Worm (Caenorhabditis elegans) whole organism, young adult: ENCODE results near the gene nhr-84.

Experiments
- F23B12.7 ChIP-seq: sonication (generic microtip); optimal IDR thresholded peaks from 2 replicates; lab custom pipeline; 2017; ENCODE audit warnings: missing genetic modification characterization, mild to moderate bottlenecking, missing compliant biosample characterization, antibody characterized with exemption, moderate library complexity; ENCODE audit not compliant: insufficient read depth
- ama-1 ChIP-seq, 3 experiments: fragments of 150-350 bp in 1 of 3; sonication (generic microtip) in 2 of 3; optimal IDR thresholded peaks; 2 replicates each; lab custom pipeline; 2014 to 2018; ENCODE audit warnings: missing biosample characterization in 2 of 3, missing genetic modification characterization in 2 of 3, missing genetic modification reagents in 2 of 3
- ceh-40 ChIP-seq: fragments of 200-800 bp; sonication (Bioruptor generic); IDR thresholded peaks from 2 replicates; pipeline ENCODE4 v1.3.6; 2022; ENCODE audit warnings: missing genetic modification characterization, missing compliant biosample characterization
- dpl-1 ChIP-seq: fragments of 150-350 bp; optimal IDR thresholded peaks from 2 replicates; lab custom pipeline; 2014; ENCODE audit warnings: missing biosample characterization, missing genetic modification reagents, missing genetic modification characterization
- let-526 ChIP-seq: fragments of 200-800 bp; sonication (Bioruptor generic); IDR thresholded peaks from 2 replicates; pipeline ENCODE4 v1.3.6; 2022; ENCODE audit warnings: missing genetic modification reagents, missing genetic modification characterization, missing compliant biosample characterization
- nfya-2 ChIP-seq: fragments of 200-800 bp; sonication (Bioruptor generic); IDR thresholded peaks from 2 replicates; pipeline ENCODE4 v1.3.6; 2022; ENCODE audit warnings: missing genetic modification reagents, missing genetic modification characterization, missing compliant biosample characterization
- unc-62 ChIP-seq: fragments of 150-350 bp; optimal IDR thresholded peaks from 2 replicates; lab custom pipeline; 2014; ENCODE audit warnings: missing biosample characterization, missing genetic modification reagents, missing genetic modification characterization

DNA sequence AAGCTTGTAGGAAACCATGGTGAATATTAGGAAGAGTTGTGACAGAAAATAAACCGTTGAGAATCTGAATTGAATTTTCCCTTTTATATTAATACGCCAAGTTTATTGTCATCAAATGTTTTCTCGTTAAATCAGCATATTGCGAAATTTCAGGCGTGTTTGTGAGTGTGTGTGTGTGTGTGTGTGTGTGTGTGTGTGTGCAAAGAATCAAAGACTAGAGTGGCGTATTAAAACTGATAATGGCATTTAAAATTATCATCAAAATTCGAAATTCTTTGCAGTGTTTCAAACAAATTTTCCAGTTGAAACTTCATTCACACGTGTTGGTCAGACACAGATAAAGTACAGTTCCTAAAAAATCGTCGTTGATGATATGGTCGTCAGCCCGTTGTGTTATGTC, 36.5 kb upstream of the nhr-84 start, which contains the start of gene gst-38:
- no peak for TF ChIP-seq F23B12.7
- no peak for TF ChIP-seq let-526
- TF ChIP-seq dpl-1 (GFP tag; lab: Kevin White, UChicago): no peak
- TF ChIP-seq ama-1 (optimal IDR thresholded peaks at IDR 0.05; lab: Kevin White, UChicago): no peak
- no peak for TF ChIP-seq ama-1 (GFP tag; optimal IDR thresholded peaks at IDR 0.05; lab: Kevin White, UChicago)
- no peak for TF ChIP-seq ceh-40 (GFP tag; lab: Robert Waterston, UW)
- no peak for TF ChIP-seq unc-62 (GFP tag; lab: Kevin White, UChicago)
- no peak for TF ChIP-seq nfya-2 (GFP tag; lab: Robert Waterston, UW)
